Worm (Caenorhabditis elegans): ENCODE results near the gene dpy-26.

Gene dpy-26

ce11 chrIV:12438359-12438758 lies 12.8 kb downstream of the dpy-26 start, which contains the start of gene clec-185:
clec-185 (plus strand) TSS chrIV:12438659.
- TF ChIP-seq tbx-2 (tag; optimal IDR thresholded peaks at IDR 0.05) (no peak), pha-2 (tag; optimal IDR thresholded peaks at IDR 0.05) (no peak), unc-42 (tag; optimal IDR thresholded peaks at IDR 0.05) (no peak), ref-2 (tag; optimal IDR thresholded peaks at IDR 0.05) (no peak), madf-2 (tag; optimal IDR thresholded peaks at IDR 0.05) (no peak)

DNA sequence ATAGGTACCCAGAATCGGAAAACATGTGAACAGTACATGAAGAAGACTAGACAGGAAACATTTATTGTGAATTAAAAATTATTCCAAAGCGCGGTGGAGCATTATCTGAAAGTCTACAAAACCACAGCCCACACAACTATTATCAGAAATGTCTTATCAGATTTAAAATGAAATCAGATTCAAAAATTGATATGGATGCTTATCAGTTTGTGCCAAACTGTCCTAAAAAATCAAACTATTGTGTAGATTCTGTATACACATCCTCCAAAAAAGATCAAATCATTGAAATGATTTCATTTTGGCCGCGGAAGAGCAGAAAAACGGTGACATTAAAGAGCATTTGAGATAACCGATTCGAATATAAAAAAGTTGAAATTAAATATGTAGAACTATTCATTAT lies 15.7 kb downstream of the dpy-26 start, which contains the start of gene irg-4:
Gene irg-4 (plus strand): TSS at position 392 of the 400 bp plus-strand sequence.
- TF ChIP-seq elt-2 (tag; optimal IDR thresholded peaks at IDR 0.05) (peak; percentile 77), odd-2 (tag; optimal IDR thresholded peaks at IDR 0.05) (no peak)

- TF ChIP-seq ztf-16 (tag; optimal IDR thresholded peaks at IDR 0.05) (no peak), ceh-30 (tag; optimal IDR thresholded peaks at IDR 0.05) (no peak), ceh-48 (tag; optimal IDR thresholded peaks at IDR 0.05) (no peak), ceh-24 (tag; optimal IDR thresholded peaks at IDR 0.05) (no peak), ceh-14 (tag; optimal IDR thresholded peaks at IDR 0.05) (no peak), elt-4 (tag; optimal IDR thresholded peaks at IDR 0.05) (no peak), tbx-2 (tag; optimal IDR thresholded peaks at IDR 0.05) (no peak), ceh-2 (tag; optimal IDR thresholded peaks at IDR 0.05) (no peak), pax-1 (tag; optimal IDR thresholded peaks at IDR 0.05) (no peak), pha-4 (tag; optimal IDR thresholded peaks at IDR 0.05) (no peak), ceh-18 (tag; optimal IDR thresholded peaks at IDR 0.05) (no peak), ahr-1 (tag; optimal IDR thresholded peaks at IDR 0.05) (no peak), hlh-8 (tag; optimal IDR thresholded peaks at IDR 0.05) (no peak), ama-1 (optimal IDR thresholded peaks at IDR 0.05) (no peak), nhr-232 (tag; optimal IDR thresholded peaks at IDR 0.05) (no peak), dve-1 (tag; optimal IDR thresholded peaks at IDR 0.05) (no peak), K02D7.2 (tag; optimal IDR thresholded peaks at IDR 0.05) (no peak), ceh-19 (GFP tag; optimal IDR thresholded peaks at IDR 0.05) (no peak)
These were observed 18.8 kb downstream of the dpy-26 start, which contains the start of gene clec-184 for ce11 chrIV:12432340-12432739. clec-184 (plus strand) TSS chrIV:12432640.

DNA sequence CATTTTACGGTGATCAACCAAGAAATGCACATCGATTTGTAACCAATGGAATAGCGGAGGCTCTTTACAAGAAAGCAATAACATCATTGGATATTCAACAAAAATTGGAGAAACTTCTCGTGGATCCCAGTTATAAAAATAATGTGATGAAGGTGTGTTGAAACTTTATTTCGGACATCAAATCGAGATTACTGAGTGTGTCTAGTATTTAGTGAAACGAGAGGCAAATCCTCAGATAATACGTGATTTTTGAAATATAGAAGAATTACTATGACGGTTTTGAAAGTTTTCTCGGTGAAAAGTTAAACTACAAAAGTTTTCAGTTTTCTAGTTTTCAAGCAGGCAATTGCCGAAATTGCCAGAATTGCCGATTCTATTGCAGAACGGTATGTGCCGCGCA lies 19.4 kb downstream of the dpy-26 start:
- no peak for TF ChIP-seq unc-42 (tag; optimal IDR thresholded peaks at IDR 0.05)
- TF ChIP-seq lim-6 (tag; optimal IDR thresholded peaks at IDR 0.05): no peak
- no peak for TF ChIP-seq hlh-30 (tag; optimal IDR thresholded peaks at IDR 0.05; ENCODE audit: insufficient read depth)
- TF ChIP-seq madf-2 (tag; optimal IDR thresholded peaks at IDR 0.05): no peak
- TF ChIP-seq pros-1 (tag; optimal IDR thresholded peaks at IDR 0.05): no peak

DNA sequence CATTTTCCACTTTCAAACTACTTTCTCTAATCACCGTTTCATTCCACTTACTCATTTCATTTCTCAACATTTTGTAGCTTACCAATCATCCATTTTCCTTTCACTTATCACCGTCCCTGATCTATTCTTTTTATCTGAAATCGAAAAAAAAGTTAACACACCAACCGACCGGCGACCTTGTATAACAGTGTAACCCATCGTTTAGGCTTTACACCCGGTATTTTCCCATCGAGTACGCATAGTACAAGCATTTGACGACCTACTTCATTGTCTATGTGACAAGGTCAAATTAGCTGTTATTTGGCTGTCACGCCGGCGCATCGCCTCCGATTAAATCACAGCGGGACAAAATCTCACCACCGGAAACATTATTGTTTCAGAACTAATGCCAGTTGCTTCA lies 21.6 kb downstream of the dpy-26 start:
- no peak for TF ChIP-seq ceh-31 (tag; optimal IDR thresholded peaks at IDR 0.05)
- TF ChIP-seq ceh-48 (tag; optimal IDR thresholded peaks at IDR 0.05): no peak

ce11 chrIV:12428467-12428866 lies 22.7 kb downstream of the dpy-26 start, which contains the start of gene col-130:
col-130 (minus strand) TSS chrIV:12428516.
- TF ChIP-seq unc-55 (GFP tag; optimal IDR thresholded peaks at IDR 0.05) (no peak), ceh-9 (tag; optimal IDR thresholded peaks at IDR 0.05) (no peak), tbx-7 (tag; optimal IDR thresholded peaks at IDR 0.05) (no peak), elt-4 (tag; optimal IDR thresholded peaks at IDR 0.05) (no peak), ceh-14 (tag; optimal IDR thresholded peaks at IDR 0.05) (no peak), ceh-18 (tag; optimal IDR thresholded peaks at IDR 0.05) (no peak), madf-2 (tag; optimal IDR thresholded peaks at IDR 0.05) (no peak), T23F11.4 (GFP tag; optimal IDR thresholded peaks at IDR 0.05) (no peak), ttx-3 (tag; optimal IDR thresholded peaks at IDR 0.05) (no peak), unc-3 (GFP tag; conservative IDR thresholded peaks at IDR 0.05) (no peak), unc-3 (tag; optimal IDR thresholded peaks at IDR 0.05) (no peak), C38D4.7 (GFP tag; optimal IDR thresholded peaks at IDR 0.05) (no peak), ceh-34 (tag; optimal IDR thresholded peaks at IDR 0.05) (no peak), ceh-31 (tag; optimal IDR thresholded peaks at IDR 0.05) (no peak), ets-4 (tag; optimal IDR thresholded peaks at IDR 0.05) (no peak), ahr-1 (tag; optimal IDR thresholded peaks at IDR 0.05) (no peak), ceh-30 (tag; optimal IDR thresholded peaks at IDR 0.05) (no peak), pqm-1 (tag; optimal IDR thresholded peaks at IDR 0.05) (no peak)
